Worm (Caenorhabditis elegans) whole organism, L4/young adult: ENCODE results near the gene pho-14.

Source experiments
- W03F9.2 ChIP-seq: fragments of 150-350 bp; optimal IDR thresholded peaks from 2 replicates; lab custom pipeline; 2014; ENCODE audit warnings: missing biosample characterization, missing genetic modification characterization
- him-1 ChIP-seq: sonication (generic microtip); optimal IDR thresholded peaks from 2 replicates; lab custom pipeline; 2016; ENCODE audit warnings: missing genotype, missing genetic modification reagents, missing genetic modification characterization, missing compliant biosample characterization

ce11 chrII:1049849-1050248, 50.8 kb downstream of the pho-14 start, which contains the start of gene fbxb-40:
- TF ChIP-seq him-1 (tag; lab: Kevin White, UChicago) = no peak
- no peak for TF ChIP-seq W03F9.2 (tag; lab: Kevin White, UChicago)
